Worm (Caenorhabditis elegans): ENCODE measurements around the gene col-92.

DNA sequence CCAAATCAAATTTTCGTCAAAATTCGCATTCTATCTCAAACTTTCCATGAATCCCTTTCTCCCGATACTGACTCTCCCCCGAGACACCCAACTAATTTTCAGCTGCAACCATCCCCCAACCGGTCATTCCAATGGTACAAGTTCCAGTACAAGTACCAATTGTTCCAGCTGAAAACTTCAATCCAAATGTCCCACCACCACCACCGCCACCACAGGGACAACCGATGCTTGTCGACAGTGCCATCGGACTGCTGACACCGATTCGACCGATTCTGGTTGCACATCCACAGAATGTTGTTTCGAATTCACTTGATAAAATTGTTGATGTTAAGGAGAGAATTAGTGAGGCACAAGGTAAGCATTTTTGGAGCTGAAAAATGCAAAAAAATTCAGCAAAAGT lies 37.5 kb downstream of the col-92 start:
- TF ChIP-seq nhr-11 (tag; optimal IDR thresholded peaks at IDR 0.05) (no peak), zag-1 (tag; optimal IDR thresholded peaks at IDR 0.05) (no peak), nhr-25 (tag; optimal IDR thresholded peaks at IDR 0.05) (no peak), unc-39 (tag; optimal IDR thresholded peaks at IDR 0.05) (no peak), sma-9 (GFP tag; optimal IDR thresholded peaks at IDR 0.05) (no peak), sma-9 (tag; optimal IDR thresholded peaks at IDR 0.05) (no peak), skn-1 (tag; optimal IDR thresholded peaks at IDR 0.05) (no peak), nhr-237 (tag; optimal IDR thresholded peaks at IDR 0.05) (no peak), elt-3 (tag; optimal IDR thresholded peaks at IDR 0.05) (no peak), ztf-11 (tag; optimal IDR thresholded peaks at IDR 0.05) (no peak), egl-27 (tag; optimal IDR thresholded peaks at IDR 0.05) (no peak), lin-11 (tag; optimal IDR thresholded peaks at IDR 0.05) (no peak)
